Fruit fly (Drosophila melanogaster) ovary, adult (tissue): Measurements from ENCODE around the gene CG11905.
A peak's percentile ranks its signal among the peaks of the same experiment; 100 is the strongest.

Experiments used
- CG17801 ChIP-seq: fragments of 200-800 bp; optimal IDR thresholded peaks from 2 replicates; lab custom pipeline; 2019; ENCODE audit warnings: missing biosample characterization, mild to moderate bottlenecking, missing genetic modification characterization, moderate library complexity; ENCODE audit not compliant: partially characterized antibody

Gene CG11905

dm6 chr3L:16896408-16896807, 38.9 kb downstream of the CG11905 start:
- TF ChIP-seq CG17801: no peak

- TF ChIP-seq CG17801: no peak
These were observed 41.7 kb downstream of the CG11905 start for dm6 chr3L:16893647-16894046.

DNA sequence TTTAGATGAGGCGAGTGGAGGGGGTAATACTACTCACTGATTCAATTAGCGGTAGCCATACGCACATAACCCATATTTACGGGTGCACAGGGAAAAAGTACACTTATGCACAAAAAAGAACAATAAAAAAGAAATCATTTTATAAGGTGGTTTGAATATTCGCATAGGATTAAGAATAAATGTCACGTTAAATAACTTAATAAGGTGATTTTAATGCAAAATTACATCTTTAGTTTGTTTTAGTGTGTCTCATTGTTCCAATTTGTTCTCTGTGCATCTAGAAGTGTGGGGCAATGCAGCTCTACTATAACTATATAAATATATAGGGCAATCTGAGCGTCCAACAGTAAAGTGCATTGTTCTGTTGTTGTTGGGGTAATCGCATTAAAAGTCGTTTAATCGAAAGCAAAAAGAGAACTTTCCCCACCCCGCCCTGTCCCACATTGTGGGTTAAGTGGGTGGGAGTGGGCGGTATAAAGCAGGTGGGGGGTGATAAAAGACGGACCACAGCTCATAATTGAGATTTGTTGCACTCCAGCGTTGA, 42.5 kb downstream of the CG11905 start:
- no peak for TF ChIP-seq CG17801

- TF ChIP-seq CG17801: no peak
These were observed 43.4 kb downstream of the CG11905 start for dm6 chr3L:16891914-16892313.

- TF ChIP-seq CG17801: peak; percentile 74
These were observed 44.5 kb downstream of the CG11905 start for dm6 chr3L:16890650-16891336.

DNA sequence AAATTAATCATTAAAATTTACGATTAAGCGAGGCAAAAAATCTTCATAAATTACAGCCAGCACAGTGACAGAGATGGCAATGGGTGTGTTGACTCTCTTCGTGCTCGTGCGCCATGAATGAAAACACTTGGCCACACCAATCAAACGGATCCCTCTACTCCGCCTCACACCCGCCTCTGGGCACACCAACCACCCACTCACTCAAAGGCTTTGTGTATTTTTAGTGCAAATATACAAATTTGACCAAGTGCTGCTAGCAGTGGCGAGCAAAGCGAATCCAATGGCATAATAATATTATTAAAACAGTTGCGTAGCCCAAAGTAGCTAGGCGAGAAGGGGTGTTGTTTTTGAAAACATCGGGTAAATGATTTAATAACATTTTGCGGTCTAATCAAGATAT, 45.8 kb downstream of the CG11905 start:
- TF ChIP-seq CG17801: no peak

DNA sequence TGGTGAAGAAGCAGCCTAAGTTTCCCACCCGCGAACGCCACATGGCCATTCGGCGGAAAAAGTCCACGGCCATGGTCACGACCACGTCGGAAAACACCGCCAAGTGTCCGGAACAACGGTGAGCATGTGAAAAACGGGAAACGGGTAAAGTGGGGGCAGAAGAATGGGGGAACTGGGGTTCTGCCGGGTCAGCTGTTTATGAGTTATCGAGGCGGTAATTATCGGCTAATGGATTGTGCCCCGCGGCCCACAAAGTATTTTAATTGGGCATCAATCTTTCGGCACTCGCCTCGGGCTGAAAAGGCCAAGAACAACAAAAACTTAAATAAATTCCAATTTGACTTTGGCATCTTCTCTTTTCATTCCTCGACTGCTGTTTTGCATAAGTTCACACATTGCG, 48.1 kb downstream of the CG11905 start:
- TF ChIP-seq CG17801: no peak

DNA sequence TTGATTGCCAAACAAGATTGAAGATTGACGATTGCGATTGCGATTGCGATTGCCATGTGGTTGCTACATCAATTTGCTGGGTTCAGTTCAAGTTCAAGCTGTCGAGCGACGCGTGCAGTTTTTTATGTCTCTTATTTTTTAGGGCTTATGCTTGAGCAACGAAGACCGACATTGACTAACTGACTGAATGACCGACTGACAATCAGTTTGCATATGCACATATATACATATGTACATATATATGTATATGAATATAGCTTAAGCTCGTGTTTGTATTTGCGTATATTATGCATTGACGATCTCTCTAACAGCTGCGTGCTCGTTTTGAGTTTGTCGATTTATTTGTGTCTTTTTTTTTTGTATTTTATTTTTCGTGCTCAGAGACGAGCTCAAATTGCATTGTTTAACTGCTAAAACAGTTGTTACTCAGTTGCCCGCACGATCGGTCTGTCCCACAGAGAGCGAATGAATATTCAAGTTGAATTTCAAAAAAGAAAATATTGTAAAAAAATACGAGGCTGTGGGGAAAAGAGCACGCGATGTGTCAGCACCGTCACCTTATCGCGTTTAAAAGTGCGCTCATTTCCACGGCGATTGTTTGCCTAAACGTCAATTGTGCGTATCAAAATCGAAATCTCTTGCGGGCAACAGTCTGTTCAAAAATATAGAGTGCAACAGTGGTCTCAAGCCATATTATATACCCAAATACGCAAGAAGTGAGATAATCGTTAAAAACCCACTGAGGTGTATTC, 49.0 kb downstream of the CG11905 start:
- TF ChIP-seq CG17801: peak; percentile 21

- no peak for TF ChIP-seq CG17801
These were observed 50.3 kb downstream of the CG11905 start for dm6 chr3L:16885042-16885441.

- peak; percentile 30 for TF ChIP-seq CG17801
These were observed 51.3 kb downstream of the CG11905 start for dm6 chr3L:16884037-16884436.

DNA sequence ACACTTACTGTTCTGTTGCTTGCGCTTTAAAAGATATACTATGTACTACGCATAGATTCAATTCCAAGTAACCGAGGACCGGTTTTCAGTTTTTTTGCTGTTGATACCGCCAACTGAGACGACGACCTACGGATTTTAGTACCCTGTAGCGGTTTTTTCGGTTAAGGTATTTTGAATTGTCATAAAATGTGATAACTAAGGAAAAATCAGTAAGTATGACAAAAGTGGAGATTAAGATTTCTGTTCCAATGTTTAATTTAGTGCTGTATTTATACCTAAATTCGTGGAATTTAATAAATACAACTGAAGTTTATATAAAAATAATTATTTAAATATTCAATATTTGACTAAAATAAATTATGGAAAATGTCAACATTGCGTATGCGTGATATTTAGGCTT, 54.2 kb downstream of the CG11905 start:
- no peak for TF ChIP-seq CG17801

DNA sequence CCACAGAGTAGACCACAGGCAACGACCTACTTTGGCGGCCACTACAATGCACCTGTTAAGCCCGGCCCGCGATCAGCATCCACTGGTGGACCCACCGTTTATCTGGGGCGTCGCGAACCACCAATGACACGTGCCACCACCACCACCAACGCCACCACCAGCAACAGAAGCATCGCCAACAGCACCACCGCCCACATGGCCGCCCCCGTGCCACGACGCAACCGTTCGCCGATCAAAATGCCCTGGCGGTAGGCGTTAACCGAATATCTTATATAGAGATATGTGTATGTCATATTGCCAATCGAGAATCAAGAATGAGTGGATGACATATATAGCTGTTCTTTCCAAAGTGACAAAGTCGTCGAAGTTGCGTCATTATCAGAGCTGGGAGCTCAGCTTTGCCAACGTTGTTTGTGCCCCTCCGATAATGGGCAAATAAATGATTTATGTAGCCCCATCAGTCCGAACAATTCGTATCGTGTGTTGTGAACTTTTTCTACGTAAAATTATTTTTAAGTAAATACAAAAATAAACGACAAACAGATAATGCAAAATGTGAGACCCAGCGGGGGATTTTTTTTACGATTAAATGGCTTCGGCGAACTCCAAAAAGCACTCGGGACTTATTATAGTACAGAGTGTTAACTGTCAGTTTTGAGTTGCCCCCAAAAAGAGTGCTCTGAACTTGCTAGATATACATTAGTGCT, 56.4 kb downstream of the CG11905 start:
- no peak for TF ChIP-seq CG17801
